Worm (Caenorhabditis elegans) whole organism, L1 larva: ENCODE measurements around the gene gldi-7.

ENCODE experiments used
- alr-1 ChIP-seq: fragments of 200-800 bp; sonication (Bioruptor generic); optimal IDR thresholded peaks from 2 replicates; lab custom pipeline; 2018; ENCODE audit warnings: borderline replicate concordance, mild to moderate bottlenecking, missing genetic modification characterization, missing compliant biosample characterization
- aly-2 ChIP-seq: fragments of 150-350 bp; optimal IDR thresholded peaks from 2 replicates; lab custom pipeline; 2014; ENCODE audit warnings: missing biosample characterization, missing genetic modification characterization
- blmp-1 ChIP-seq: fragments of 150-350 bp; optimal IDR thresholded peaks from 2 replicates; lab custom pipeline; 2014; ENCODE audit warnings: missing biosample characterization, missing genetic modification characterization
- ceh-82 ChIP-seq, 3 experiments: fragments of 150-350 bp in 1 of 3; sonication (generic microtip) in 2 of 3; optimal IDR thresholded peaks; 2 replicates each; lab custom pipeline; 2014 to 2017; ENCODE audit warnings: missing biosample characterization in 3 of 3, missing genetic modification characterization in 3 of 3
- ceh-90 ChIP-seq: sonication (generic microtip); optimal IDR thresholded peaks from 2 replicates; lab custom pipeline; 2016; ENCODE audit warnings: missing genetic modification characterization, missing compliant biosample characterization
- dpl-1 ChIP-seq, 3 experiments: fragments of 150-350 bp in 2 of 3; sonication (generic microtip) in 1 of 3; optimal IDR thresholded peaks; 2 replicates each; lab custom pipeline; 2014 to 2017; ENCODE audit warnings: missing biosample characterization in 3 of 3, missing genetic modification characterization in 3 of 3, missing genetic modification reagents in 3 of 3
- efl-3 ChIP-seq: fragments of 200-800 bp; sonication (Bioruptor generic); optimal IDR thresholded peaks from 2 replicates; lab custom pipeline; 2018; ENCODE audit warnings: mild to moderate bottlenecking, missing genetic modification characterization, missing compliant biosample characterization
- egl-13 ChIP-seq: sonication (generic microtip); optimal IDR thresholded peaks from 2 replicates; lab custom pipeline; 2016; ENCODE audit warnings: missing genotype, missing genetic modification reagents, missing genetic modification characterization, missing compliant biosample characterization
- elt-2 ChIP-seq: sonication (generic microtip); optimal IDR thresholded peaks from 2 replicates; lab custom pipeline; 2016; ENCODE audit warnings: missing genetic modification characterization, mild to moderate bottlenecking, inconsistent platforms, missing compliant biosample characterization, missing genetic modification reagents
- elt-3 ChIP-seq, 6 experiments: fragments of 150-350 bp in 1 of 6; sonication (generic microtip); optimal IDR thresholded peaks; 2 replicates each; lab custom pipeline; 2017 to 2018; ENCODE audit warnings: missing biosample characterization in 6 of 6, missing genetic modification characterization in 6 of 6, inconsistent platforms in 1 of 6
- ets-5 ChIP-seq: fragments of 200-800 bp; sonication (Bioruptor generic); IDR thresholded peaks from 2 replicates; pipeline ENCODE4 v1.3.6; 2022; ENCODE audit warnings: missing genetic modification characterization, missing compliant biosample characterization
- fkh-4 ChIP-seq: sonication (generic microtip); optimal IDR thresholded peaks from 2 replicates; lab custom pipeline; 2016; ENCODE audit warnings: missing compliant biosample characterization, missing genetic modification characterization, borderline replicate concordance
- fkh-8 ChIP-seq: sonication (generic microtip); optimal IDR thresholded peaks from 2 replicates; lab custom pipeline; 2016; ENCODE audit warnings: mild to moderate bottlenecking, missing genetic modification characterization, missing compliant biosample characterization
- fos-1 ChIP-seq: fragments of 150-350 bp; optimal IDR thresholded peaks from 2 replicates; lab custom pipeline; 2014; ENCODE audit warnings: missing biosample characterization, missing genetic modification characterization
- hlh-4 ChIP-seq: sonication (generic microtip); optimal IDR thresholded peaks from 2 replicates; lab custom pipeline; 2016; ENCODE audit warnings: mild to moderate bottlenecking, missing genetic modification characterization, missing compliant biosample characterization
- isw-1 ChIP-seq: fragments of 200-800 bp; sonication (Bioruptor generic); IDR thresholded peaks from 2 replicates; pipeline ENCODE4 v1.3.6; 2022; ENCODE audit warnings: missing genetic modification characterization, missing compliant biosample characterization
- jun-1 ChIP-seq: fragments of 150-350 bp; optimal IDR thresholded peaks from 2 replicates; lab custom pipeline; 2014; ENCODE audit warnings: missing biosample characterization, missing genetic modification reagents, missing genetic modification characterization
- lin-13 ChIP-seq: fragments of 150-350 bp; optimal IDR thresholded peaks from 2 replicates; lab custom pipeline; 2014; ENCODE audit warnings: missing biosample characterization, missing genetic modification reagents, missing genetic modification characterization
- lin-14 ChIP-seq: fragments of 200-800 bp; sonication (Bioruptor generic); optimal IDR thresholded peaks from 2 replicates; lab custom pipeline; 2018; ENCODE audit warnings: mild to moderate bottlenecking, missing genetic modification characterization, moderate library complexity, missing compliant biosample characterization
- lin-15B ChIP-seq: fragments of 150-350 bp; sonication (generic microtip); optimal IDR thresholded peaks from 3 replicates; lab custom pipeline; 2014; ENCODE audit warnings: missing biosample characterization, missing genetic modification characterization
- lin-39 ChIP-seq: fragments of 150-350 bp; optimal IDR thresholded peaks from 2 replicates; lab custom pipeline; 2014; ENCODE audit warnings: missing biosample characterization, missing genetic modification reagents, missing genetic modification characterization
- lir-3 ChIP-seq: sonication (generic microtip); optimal IDR thresholded peaks from 2 replicates; lab custom pipeline; 2016; ENCODE audit warnings: mild to moderate bottlenecking, missing genetic modification characterization, moderate library complexity, missing compliant biosample characterization; ENCODE audit not compliant: poor library complexity
- lsy-2 ChIP-seq, 2 experiments: fragments of 150-350 bp; optimal IDR thresholded peaks; 2 replicates each; lab custom pipeline; 2014; ENCODE audit warnings: missing biosample characterization in 2 of 2, missing genetic modification characterization in 2 of 2
- mep-1 ChIP-seq: fragments of 150-350 bp; optimal IDR thresholded peaks from 2 replicates; lab custom pipeline; 2014; ENCODE audit warnings: missing biosample characterization, missing genetic modification characterization
- nhr-11 ChIP-seq: fragments of 150-350 bp; optimal IDR thresholded peaks from 2 replicates; lab custom pipeline; 2014; ENCODE audit warnings: missing biosample characterization, missing genetic modification characterization
- nhr-28 ChIP-seq: fragments of 150-350 bp; optimal IDR thresholded peaks from 2 replicates; lab custom pipeline; 2014; ENCODE audit warnings: missing biosample characterization, missing genetic modification characterization
- nhr-76 ChIP-seq: sonication (generic microtip); optimal IDR thresholded peaks from 2 replicates; lab custom pipeline; 2017; ENCODE audit warnings: missing biosample characterization, missing genetic modification characterization
- nhr-77 ChIP-seq: fragments of 150-350 bp; optimal IDR thresholded peaks from 2 replicates; lab custom pipeline; 2014; ENCODE audit warnings: missing biosample characterization, missing genetic modification characterization
- nhr-85 ChIP-seq: sonication (generic microtip); peaks from one replicate; lab custom pipeline; 2016; ENCODE audit warnings: missing genetic modification characterization, inconsistent platforms, missing compliant biosample characterization
- nhr-90 ChIP-seq: sonication (generic microtip); optimal IDR thresholded peaks from 2 replicates; lab custom pipeline; 2016; ENCODE audit warnings: mild to moderate bottlenecking, missing genetic modification characterization, missing compliant biosample characterization; ENCODE audit not compliant: poor library complexity
- pag-3 ChIP-seq: sonication (generic microtip); optimal IDR thresholded peaks from 2 replicates; lab custom pipeline; 2017; ENCODE audit warnings: missing genetic modification characterization, mild to moderate bottlenecking, missing compliant biosample characterization, antibody characterized with exemption, borderline replicate concordance; ENCODE audit not compliant: insufficient read depth
- pax-3 ChIP-seq: fragments of 200-800 bp; sonication (Bioruptor generic); optimal IDR thresholded peaks from 2 replicates; lab custom pipeline; 2018; ENCODE audit warnings: mild to moderate bottlenecking, missing genetic modification characterization, moderate library complexity, missing compliant biosample characterization
- rnt-1 ChIP-seq: sonication (generic microtip); optimal IDR thresholded peaks from 2 replicates; lab custom pipeline; 2016; ENCODE audit warnings: mild to moderate bottlenecking, missing genetic modification characterization, moderate library complexity, missing compliant biosample characterization
- skn-1 ChIP-seq: fragments of 150-350 bp; optimal IDR thresholded peaks from 2 replicates; lab custom pipeline; 2014; ENCODE audit warnings: missing biosample characterization, missing genetic modification characterization
- snpc-4 ChIP-seq: fragments of 150-350 bp; optimal IDR thresholded peaks from 2 replicates; lab custom pipeline; 2014; ENCODE audit warnings: missing biosample characterization, missing genetic modification characterization
- snu-23 ChIP-seq: sonication (generic microtip); optimal IDR thresholded peaks from 2 replicates; lab custom pipeline; 2016; ENCODE audit warnings: missing genetic modification characterization, missing compliant biosample characterization
- tlp-1 ChIP-seq: fragments of 150-350 bp; optimal IDR thresholded peaks from 2 replicates; lab custom pipeline; 2014; ENCODE audit warnings: missing biosample characterization, missing genetic modification characterization
- unc-130 ChIP-seq: fragments of 150-350 bp; optimal IDR thresholded peaks from 2 replicates; lab custom pipeline; 2017; ENCODE audit warnings: missing biosample characterization, missing genetic modification characterization, inconsistent platforms
- unc-30 ChIP-seq: sonication (generic microtip); optimal IDR thresholded peaks from 2 replicates; lab custom pipeline; 2017; ENCODE audit warnings: missing biosample characterization, missing genetic modification characterization
- unc-62 ChIP-seq: fragments of 150-350 bp; optimal IDR thresholded peaks from 2 replicates; lab custom pipeline; 2014; ENCODE audit warnings: missing biosample characterization, missing genetic modification reagents, missing genetic modification characterization
- xbp-1 ChIP-seq: sonication (generic microtip); optimal IDR thresholded peaks from 2 replicates; lab custom pipeline; 2016; ENCODE audit warnings: missing genetic modification characterization, missing compliant biosample characterization
- ztf-11 ChIP-seq, 2 experiments: sonication (generic microtip); optimal IDR thresholded peaks; 2 replicates each; lab custom pipeline; 2016 to 2017; ENCODE audit warnings: missing genetic modification characterization in 2 of 2, missing biosample characterization in 1 of 2, missing compliant biosample characterization in 1 of 2

Gene gldi-7

DNA sequence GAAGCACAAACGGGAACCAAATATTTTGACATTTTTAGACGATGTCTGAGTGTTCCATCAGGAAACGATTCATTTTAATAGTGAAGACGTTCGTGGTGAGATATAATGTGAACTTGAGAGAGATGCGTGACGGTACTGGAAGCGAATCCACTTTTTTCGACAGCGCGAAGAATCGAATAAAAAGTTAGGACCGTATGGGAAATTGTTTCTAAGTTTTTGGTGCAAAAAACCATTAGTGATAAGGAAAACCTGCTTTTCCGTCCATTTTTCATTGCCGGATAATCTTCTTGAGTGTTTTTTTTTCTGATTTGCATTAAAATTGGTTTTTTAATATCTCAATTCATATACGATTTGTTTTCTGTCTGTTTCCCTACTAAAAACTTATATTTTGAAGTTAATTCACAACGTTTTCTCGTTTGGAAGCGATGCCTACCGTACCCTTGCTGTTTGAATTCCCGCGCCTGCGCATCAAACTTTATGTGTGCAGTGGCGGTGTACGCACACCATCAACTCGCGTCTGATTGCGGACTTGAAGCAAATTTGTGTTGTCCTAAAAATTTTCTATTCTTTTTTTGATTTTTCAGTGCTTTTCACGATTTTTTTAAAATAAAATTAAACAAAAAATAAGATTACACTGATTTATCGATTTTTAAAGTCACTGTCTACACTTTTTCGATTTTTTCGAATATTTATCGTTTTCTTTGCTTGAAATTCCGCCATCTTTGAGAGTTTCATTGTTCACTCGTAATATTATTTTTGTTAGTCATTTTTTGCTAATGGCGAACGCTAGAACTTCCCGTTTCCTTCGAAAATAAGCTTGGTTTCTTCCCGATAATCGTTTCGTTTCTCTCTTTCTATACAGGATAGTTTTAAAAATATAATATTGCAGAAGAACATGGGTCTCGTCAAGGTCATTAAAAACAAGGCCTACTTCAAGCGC lies 38.3 kb upstream of the gldi-7 start, which contains the start of the genes col-38 and rpl-5 (continued):
- TF ChIP-seq isw-1, result peak; percentile 96
- no peak for TF ChIP-seq unc-30
- TF ChIP-seq mep-1, result peak; percentile 98
- TF ChIP-seq snu-23 (GFP tag; lab: Kevin White, UChicago), result peak; percentile 95
- peak; percentile 84 for TF ChIP-seq nhr-90 (tag; lab: Kevin White, UChicago)
- TF ChIP-seq nhr-11 (tag; lab: Kevin White, UChicago), result peak; percentile 54
- TF ChIP-seq elt-3 (tag; optimal IDR thresholded peaks at IDR 0.05; lab: Kevin White, UChicago), result peak in 4 of 6 experiments; percentile 11 to 91 (median 82)
- TF ChIP-seq ceh-90 (tag; lab: Kevin White, UChicago), result peak; percentile 34
- peak; percentile 94 for TF ChIP-seq lin-15B
- TF ChIP-seq egl-13, result peak; percentile 74
- peak; percentile 73 for TF ChIP-seq lir-3 (tag; lab: Kevin White, UChicago)
- TF ChIP-seq ets-5, result no peak
- TF ChIP-seq fos-1 (tag; lab: Kevin White, UChicago), result peak; percentile 79
- TF ChIP-seq pag-3 (tag; lab: Kevin White, UChicago), result no peak
- TF ChIP-seq tlp-1 (tag; lab: Kevin White, UChicago), result no peak
- peak; percentile 30 for TF ChIP-seq aly-2 (tag; lab: Kevin White, UChicago)
- no peak for TF ChIP-seq unc-62 (GFP tag; lab: Kevin White, UChicago)
- peak; percentile 11 for TF ChIP-seq fkh-4 (tag; lab: Kevin White, UChicago)
- peak; percentile 95 for TF ChIP-seq xbp-1 (tag; lab: Kevin White, UChicago)
- peak; percentile 82 for TF ChIP-seq pax-3
- peak; percentile 93 for TF ChIP-seq lin-14 (GFP tag; lab: Kevin White, UChicago)
- TF ChIP-seq lin-39 (tag; lab: Kevin White, UChicago), result peak; percentile 47
- TF ChIP-seq blmp-1, result peak; percentile 86
- TF ChIP-seq ztf-11 (tag; optimal IDR thresholded peaks at IDR 0.05; lab: Kevin White, UChicago), result peak in 1 of 2 experiments; percentile 56
- peak; percentile 87 for TF ChIP-seq nhr-77
- TF ChIP-seq fkh-8 (tag; lab: Kevin White, UChicago), result peak; percentile 93
- peak; percentile 92 for TF ChIP-seq rnt-1 (tag; lab: Kevin White, UChicago)
- peak; percentile 97 to 99 for TF ChIP-seq lsy-2 (tag; optimal IDR thresholded peaks at IDR 0.05; lab: Kevin White, UChicago)
- no peak for TF ChIP-seq nhr-28
- peak; percentile 94 for TF ChIP-seq skn-1 (tag; lab: Kevin White, UChicago)
- peak; percentile 73 to 96 (median 77) for TF ChIP-seq ceh-82 (tag; optimal IDR thresholded peaks at IDR 0.05; lab: Kevin White, UChicago)
- no peak for TF ChIP-seq nhr-76 (tag; lab: Kevin White, UChicago)
- no peak for TF ChIP-seq hlh-4 (tag; lab: Kevin White, UChicago)
- TF ChIP-seq dpl-1 (GFP tag; optimal IDR thresholded peaks at IDR 0.05; lab: Kevin White, UChicago), result peak; percentile 97 to 99 (median 97)
- peak; percentile 87 for TF ChIP-seq lin-13 (GFP tag; lab: Kevin White, UChicago)
- TF ChIP-seq efl-3 (GFP tag; lab: Kevin White, UChicago), result no peak
- TF ChIP-seq alr-1, result no peak
- TF ChIP-seq unc-130 (tag; lab: Kevin White, UChicago), result peak; percentile 96
- TF ChIP-seq nhr-85 (tag; lab: Kevin White, UChicago), result peak; percentile 91
- TF ChIP-seq snpc-4 (tag; lab: Kevin White, UChicago), result peak; percentile 86
- TF ChIP-seq elt-2 (tag; lab: Kevin White, UChicago), result peak; percentile 66
- peak; percentile 81 for TF ChIP-seq jun-1
- TF ChIP-seq, all 84 proteins: peak for 60
